Comparison of ENCODE assay signal across 2 fruit fly cellular contexts in genomic region chrX:7694868-7695267, dm6.
TF ChIP-seq lines count a peak whose summit lies in the region.

No protein-coding gene starts in this region.

TF ChIP-seq in whole organism, embryonic, 481 proteins besides CTCF, POLR2A, EP300 and RAD21 (continued from another document):
- TF ChIP-seq so (GFP tag; IDR thresholded peaks at IDR 0.05; lab: Robert Waterston, UW) (0 out of 3 replicates have a peak, but pooled peaks have one; percentile 38), Asciz (GFP tag; optimal IDR thresholded peaks at IDR 0.05; lab: Kevin White, UChicago) (peak; percentile 14), sim (GFP tag; IDR thresholded peaks at IDR 0.05; lab: Robert Waterston, UW) (0 out of 2 replicates have a peak, but pooled peaks have one; percentile 9), CG2678 (tag; optimal IDR thresholded peaks at IDR 0.05; lab: Kevin White, UChicago) (no peak), CG10979 (tag; optimal IDR thresholded peaks at IDR 0.05; lab: Kevin White, UChicago) (peak; percentile 24), z (GFP tag; IDR thresholded peaks at IDR 0.05; lab: Robert Waterston, UW) (no peak), CG6689 (GFP tag; IDR thresholded peaks at IDR 0.05; lab: Robert Waterston, UW) (no peak), Pdp1 (GFP tag; optimal IDR thresholded peaks at IDR 0.05; lab: Kevin White, UChicago) (peak in 1 of 2 experiments; percentile 89), CG9437 (GFP tag; optimal IDR thresholded peaks at IDR 0.05; lab: Kevin White, UChicago) (peak; percentile 68), Trl (optimal IDR thresholded peaks at IDR 0.05; lab: Kevin White, UChicago) (peak; percentile 78 to 87), Trl (GFP tag; optimal IDR thresholded peaks at IDR 0.05; lab: Kevin White, UChicago) (no peak), CG8924 (tag; optimal IDR thresholded peaks at IDR 0.05; lab: Kevin White, UChicago) (no peak), GATAe (GFP tag; conservative IDR thresholded peaks at IDR 0.05; lab: Robert Waterston, UW) (no peak), CG4360 (GFP tag; IDR thresholded peaks at IDR 0.05; lab: Robert Waterston, UW) (0 out of 2 replicates have a peak, but pooled peaks have one; percentile 33), zfh1 (GFP tag; IDR thresholded peaks at IDR 0.05; lab: Robert Waterston, UW) (0 out of 3 replicates have a peak, but pooled peaks have one; percentile 11), gce (GFP tag; IDR thresholded peaks at IDR 0.05; lab: Robert Waterston, UW) (peak; percentile 31; the same call in 1 of the 3 replicates), Rfx (GFP tag; IDR thresholded peaks at IDR 0.05; lab: Robert Waterston, UW) (peak; percentile 5; the same call in 1 of the 2 replicates), rib (GFP tag; IDR thresholded peaks at IDR 0.05; lab: Robert Waterston, UW) (0 out of 2 replicates have a peak, but pooled peaks have one; percentile 26), kni (GFP tag; optimal IDR thresholded peaks at IDR 0.05; lab: Kevin White, UChicago) (no peak), CG3163 (GFP tag; optimal IDR thresholded peaks at IDR 0.05; lab: Kevin White, UChicago) (peak; percentile 69), Hr78 (GFP tag; optimal IDR thresholded peaks at IDR 0.05; lab: Kevin White, UChicago) (peak in 1 of 2 experiments; percentile 11), Atf-2 (GFP tag; optimal IDR thresholded peaks at IDR 0.05; lab: Kevin White, UChicago) (no peak), CG32532 (GFP tag; IDR thresholded peaks at IDR 0.05; lab: Robert Waterston, UW) (peak; percentile 27; the same call in 1 of the 2 replicates)

TF ChIP-seq in whole organism, prepupa, 60 proteins besides CTCF, POLR2A, EP300 and RAD21 (continued from another document):
- TF ChIP-seq CG4318 (GFP tag; optimal IDR thresholded peaks at IDR 0.05; lab: Kevin White, UChicago) (no peak), CG32006 (GFP tag; optimal IDR thresholded peaks at IDR 0.05; lab: Kevin White, UChicago) (no peak), Sox15 (GFP tag; optimal IDR thresholded peaks at IDR 0.05; lab: Kevin White, UChicago) (no peak), CG3032 (tag; optimal IDR thresholded peaks at IDR 0.05; lab: Kevin White, UChicago) (peak; percentile 35), esn (GFP tag; optimal IDR thresholded peaks at IDR 0.05; lab: Kevin White, UChicago) (no peak), CG8119 (GFP tag; IDR thresholded peaks at IDR 0.05; lab: Robert Waterston, UW) (0 out of 3 replicates have a peak, but pooled peaks have one; percentile 12), svp (GFP tag; lab: Kevin White, UChicago) (peak; percentile 35), Lpt (GFP tag; optimal IDR thresholded peaks at IDR 0.05; lab: Kevin White, UChicago) (no peak), CG10631 (GFP tag; optimal IDR thresholded peaks at IDR 0.05; lab: Kevin White, UChicago) (no peak), CG8319 (GFP tag; optimal IDR thresholded peaks at IDR 0.05; lab: Kevin White, UChicago) (no peak), acj6 (GFP tag; optimal IDR thresholded peaks at IDR 0.05; lab: Kevin White, UChicago) (no peak), dac (GFP tag; optimal IDR thresholded peaks at IDR 0.05; lab: Kevin White, UChicago) (no peak), eg (GFP tag; IDR thresholded peaks at IDR 0.05; lab: Robert Waterston, UW) (peak; percentile 49; the same call in 1 of the 3 replicates), Blimp-1 (GFP tag; optimal IDR thresholded peaks at IDR 0.05; lab: Kevin White, UChicago) (no peak), CG9139 (GFP tag; optimal IDR thresholded peaks at IDR 0.05; lab: Kevin White, UChicago) (peak; percentile 45), fd85E (GFP tag; optimal IDR thresholded peaks at IDR 0.05; lab: Kevin White, UChicago) (no peak), Hr39 (GFP tag; optimal IDR thresholded peaks at IDR 0.05; lab: Kevin White, UChicago) (no peak), CG34406 (GFP tag; optimal IDR thresholded peaks at IDR 0.05; lab: Kevin White, UChicago) (no peak), Smox (GFP tag; optimal IDR thresholded peaks at IDR 0.05; lab: Kevin White, UChicago) (no peak), Eip78C (GFP tag; lab: Kevin White, UChicago) (peak; percentile 76), cyc (GFP tag; optimal IDR thresholded peaks at IDR 0.05; lab: Kevin White, UChicago) (no peak), CG6792 (GFP tag; optimal IDR thresholded peaks at IDR 0.05; lab: Kevin White, UChicago) (no peak), Met (GFP tag; optimal IDR thresholded peaks at IDR 0.05; lab: Kevin White, UChicago) (no peak), CG11294 (GFP tag; IDR thresholded peaks at IDR 0.05; lab: Robert Waterston, UW) (no peak), topi (GFP tag; optimal IDR thresholded peaks at IDR 0.05; lab: Kevin White, UChicago) (no peak), Ets96B (tag; optimal IDR thresholded peaks at IDR 0.05; lab: Kevin White, UChicago) (peak; percentile 34), Gug (GFP tag; IDR thresholded peaks at IDR 0.05; lab: Robert Waterston, UW) (no peak), spab (GFP tag; optimal IDR thresholded peaks at IDR 0.05; lab: Kevin White, UChicago) (no peak), CG6808 (GFP tag; optimal IDR thresholded peaks at IDR 0.05; lab: Kevin White, UChicago) (peak; percentile 63), CG15336 (GFP tag; IDR thresholded peaks at IDR 0.05; lab: Robert Waterston, UW) (peak; percentile 21; the same call in 1 of the 2 replicates), CG6854 (GFP tag; optimal IDR thresholded peaks at IDR 0.05; lab: Kevin White, UChicago) (peak; percentile 72), CG31627 (GFP tag; optimal IDR thresholded peaks at IDR 0.05; lab: Kevin White, UChicago) (no peak), dsx (GFP tag; optimal IDR thresholded peaks at IDR 0.05; lab: Kevin White, UChicago; ENCODE audit: poor library complexity, severe bottlenecking) (peak; percentile 41), CG1621 (tag; optimal IDR thresholded peaks at IDR 0.05; lab: Kevin White, UChicago) (peak; percentile 62), ss (GFP tag; optimal IDR thresholded peaks at IDR 0.05; lab: Kevin White, UChicago) (peak; percentile 40 to 73), Eip75B (GFP tag; optimal IDR thresholded peaks at IDR 0.05; lab: Kevin White, UChicago) (no peak), CG8632 (GFP tag; optimal IDR thresholded peaks at IDR 0.05; lab: Kevin White, UChicago) (no peak), CG7368 (GFP tag; optimal IDR thresholded peaks at IDR 0.05; lab: Kevin White, UChicago) (no peak), achi (GFP tag; optimal IDR thresholded peaks at IDR 0.05; lab: Kevin White, UChicago) (no peak)
